Fruit fly (Drosophila melanogaster) whole organism, embryonic: Measurements from ENCODE around the gene CG13306.

Experiments used
- Bgb ChIP-seq: fragments of 200-800 bp; sonication (Bioruptor generic); IDR thresholded peaks from 2 replicates; pipeline ENCODE4 v1.3.6; 2022; ENCODE audit warnings: missing biosample characterization, missing genetic modification characterization; ENCODE audit not compliant: partially characterized antibody
- CG10209 ChIP-seq: fragments of 200-800 bp; sonication (Bioruptor generic); optimal IDR thresholded peaks from 3 replicates; lab custom pipeline; 2017; ENCODE audit warnings: missing biosample characterization, mild to moderate bottlenecking, missing genetic modification characterization, missing genetic modification reagents
- CG10431 ChIP-seq: fragments of 200-800 bp; sonication (Bioruptor generic); optimal IDR thresholded peaks from 3 replicates; lab custom pipeline; 2018; ENCODE audit warnings: missing biosample characterization, mild to moderate bottlenecking, missing genetic modification characterization
- CG10979 ChIP-seq: fragments of 200-800 bp; sonication (Bioruptor generic); optimal IDR thresholded peaks from 2 replicates; lab custom pipeline; 2018; ENCODE audit warnings: missing biosample characterization, mild to moderate bottlenecking, missing genetic modification characterization, moderate library complexity
- CG12219 ChIP-seq: fragments of 200-800 bp; sonication (Bioruptor generic); optimal IDR thresholded peaks from 3 replicates; lab custom pipeline; 2018; ENCODE audit warnings: missing biosample characterization, mild to moderate bottlenecking, missing genetic modification characterization
- CG12659 ChIP-seq: fragments of 200-800 bp; sonication (Bioruptor generic); optimal IDR thresholded peaks from 3 replicates; lab custom pipeline; 2017; ENCODE audit warnings: mild to moderate bottlenecking, missing biosample characterization, missing genetic modification reagents, missing genetic modification characterization
- CG13424 ChIP-seq: fragments of 200-800 bp; sonication (Bioruptor generic); optimal IDR thresholded peaks from 2 replicates; lab custom pipeline; 2019; ENCODE audit warnings: missing biosample characterization, mild to moderate bottlenecking, missing genetic modification characterization, moderate library complexity
- CG15269 ChIP-seq: fragments of 200-800 bp; sonication (Bioruptor generic); optimal IDR thresholded peaks from 2 replicates; lab custom pipeline; 2018; ENCODE audit warnings: missing biosample characterization, mild to moderate bottlenecking, missing genetic modification characterization, moderate library complexity
- CG1602 ChIP-seq: fragments of 200-800 bp; sonication (Bioruptor generic); optimal IDR thresholded peaks from 3 replicates; lab custom pipeline; 2016; ENCODE audit warnings: missing biosample characterization, missing genetic modification characterization
- CG16813 ChIP-seq: fragments of 200-800 bp; sonication (Bioruptor generic); IDR thresholded peaks from 3 replicates; pipeline ENCODE4 v1.3.6; 2022; ENCODE audit warnings: missing biosample characterization, missing genetic modification characterization; ENCODE audit not compliant: partially characterized antibody
- CG17359 ChIP-seq: fragments of 200-800 bp; sonication (Bioruptor generic); optimal IDR thresholded peaks from 3 replicates; lab custom pipeline; 2018; ENCODE audit warnings: missing biosample characterization, mild to moderate bottlenecking, missing genetic modification characterization, moderate library complexity
- CG17829 ChIP-seq: fragments of 200-800 bp; optimal IDR thresholded peaks from 2 replicates; lab custom pipeline; 2019; ENCODE audit warnings: missing biosample characterization, mild to moderate bottlenecking, missing genetic modification characterization, moderate library complexity
- CG3407 ChIP-seq: fragments of 200-800 bp; sonication (Bioruptor generic); optimal IDR thresholded peaks from 2 replicates; lab custom pipeline; 2018; ENCODE audit warnings: missing biosample characterization, mild to moderate bottlenecking, missing genetic modification characterization
- CG43689 ChIP-seq: fragments of 200-800 bp; sonication (Bioruptor generic); IDR thresholded peaks from 2 replicates; pipeline ENCODE4 v1.3.6; 2022; ENCODE audit warnings: missing biosample characterization, missing genetic modification characterization
- CG6272 ChIP-seq: fragments of 200-800 bp; sonication (Bioruptor generic); IDR thresholded peaks from 2 replicates; pipeline ENCODE4 v1.3.6; 2022; ENCODE audit warnings: missing biosample characterization, missing genetic modification characterization
- CG7357 ChIP-seq: fragments of 200-800 bp; sonication (Bioruptor generic); IDR thresholded peaks from 3 replicates; pipeline ENCODE4 v1.3.6; 2022; ENCODE audit warnings: missing biosample characterization, missing genetic modification characterization
- CG8089 ChIP-seq: fragments of 200-800 bp; sonication (Bioruptor generic); optimal IDR thresholded peaks from 3 replicates; lab custom pipeline; 2016; ENCODE audit warnings: missing biosample characterization, missing genetic modification characterization
- Dfd ChIP-seq, 2 experiments: fragments of >200 bp; optimal IDR thresholded peaks; 2 replicates each; lab custom pipeline; 2017; ENCODE audit warnings: missing biosample characterization in 2 of 2, missing genetic modification characterization in 2 of 2
- Gsc ChIP-seq: fragments of 200-800 bp; sonication (Bioruptor generic); IDR thresholded peaks from 2 replicates; pipeline ENCODE4 v1.3.6; 2022; ENCODE audit warnings: missing biosample characterization, missing genetic modification characterization
- Hr39 ChIP-seq: fragments of >200 bp; optimal IDR thresholded peaks from 2 replicates; lab custom pipeline; 2017
- Hsf ChIP-seq: fragments of 200-800 bp; sonication (Bioruptor generic); optimal IDR thresholded peaks from 3 replicates; lab custom pipeline; 2016; ENCODE audit warnings: missing biosample characterization, missing genetic modification characterization
- Max ChIP-seq: fragments of 200-800 bp; sonication (Bioruptor generic); optimal IDR thresholded peaks from 2 replicates; lab custom pipeline; 2016; ENCODE audit warnings: missing biosample characterization, mild to moderate bottlenecking, missing genetic modification characterization
- NC2α ChIP-seq: fragments of 200-800 bp; sonication (Bioruptor generic); optimal IDR thresholded peaks from 2 replicates; lab custom pipeline; 2016; ENCODE audit warnings: missing biosample characterization, missing genetic modification characterization
- NFAT ChIP-seq: fragments of 200-800 bp; sonication (Bioruptor generic); IDR thresholded peaks from 2 replicates; pipeline ENCODE4 v1.3.6; 2022; ENCODE audit warnings: missing biosample characterization, missing genetic modification characterization
- Nf-YC ChIP-seq: fragments of 200-800 bp; optimal IDR thresholded peaks from 3 replicates; lab custom pipeline; 2019; ENCODE audit warnings: missing biosample characterization, mild to moderate bottlenecking, missing genetic modification characterization, moderate library complexity
- Oaz ChIP-seq: fragments of 200-800 bp; sonication (Bioruptor generic); IDR thresholded peaks from 2 replicates; pipeline ENCODE4 v1.3.6; 2022; ENCODE audit warnings: missing biosample characterization, missing genetic modification characterization
- Pdp1 ChIP-seq, 2 experiments: fragments of 200-800 bp; sonication (Bioruptor generic); optimal IDR thresholded peaks; 3 replicates each; lab custom pipeline; 2016; ENCODE audit warnings: missing biosample characterization in 2 of 2, missing genetic modification characterization in 2 of 2, mild to moderate bottlenecking in 1 of 2, moderate library complexity in 1 of 2
- Ptx1 ChIP-seq: fragments of 200-800 bp; sonication (Bioruptor generic); IDR thresholded peaks from 2 replicates; pipeline ENCODE4 v1.3.6; 2022; ENCODE audit warnings: missing biosample characterization, missing genetic modification characterization
- ac ChIP-seq: fragments of 200-800 bp; sonication (Bioruptor generic); optimal IDR thresholded peaks from 3 replicates; lab custom pipeline; 2017; ENCODE audit warnings: missing biosample characterization, mild to moderate bottlenecking, missing genetic modification characterization
- ap ChIP-seq: fragments of 200-800 bp; sonication (Bioruptor generic); IDR thresholded peaks from 2 replicates; pipeline ENCODE4 v1.3.6; 2022; ENCODE audit warnings: missing biosample characterization, missing genetic modification characterization
- bcd ChIP-seq: fragments of 200-800 bp; sonication (Bioruptor generic); optimal IDR thresholded peaks from 2 replicates; lab custom pipeline; 2017; ENCODE audit warnings: missing biosample characterization, mild to moderate bottlenecking, missing genetic modification characterization
- ems ChIP-seq: fragments of 200-800 bp; sonication (Bioruptor generic); optimal IDR thresholded peaks from 3 replicates; lab custom pipeline; 2016; ENCODE audit warnings: missing biosample characterization, missing genetic modification characterization
- ewg ChIP-seq: fragments of 200-800 bp; sonication (Bioruptor generic); optimal IDR thresholded peaks from 3 replicates; lab custom pipeline; 2017; ENCODE audit warnings: mild to moderate bottlenecking, missing biosample characterization, missing genetic modification reagents, missing genetic modification characterization
- exex ChIP-seq: fragments of 200-800 bp; sonication (Bioruptor generic); optimal IDR thresholded peaks from 4 replicates; lab custom pipeline; 2018; ENCODE audit warnings: missing biosample characterization, mild to moderate bottlenecking, missing genetic modification characterization, moderate library complexity
- eyg ChIP-seq: fragments of 200-800 bp; sonication (Bioruptor generic); optimal IDR thresholded peaks from 3 replicates; lab custom pipeline; 2016; ENCODE audit warnings: missing biosample characterization, missing genetic modification characterization
- fru ChIP-seq: fragments of >200 bp; optimal IDR thresholded peaks from 2 replicates; lab custom pipeline; 2017
- gcm ChIP-seq: fragments of 200-800 bp; sonication (Bioruptor generic); optimal IDR thresholded peaks from 2 replicates; lab custom pipeline; 2019; ENCODE audit warnings: missing biosample characterization, mild to moderate bottlenecking, missing genetic modification characterization, moderate library complexity
- gsb-n ChIP-seq: fragments of 200-800 bp; sonication (Bioruptor generic); optimal IDR thresholded peaks from 3 replicates; lab custom pipeline; 2018; ENCODE audit warnings: missing biosample characterization, mild to moderate bottlenecking, missing genetic modification characterization
- lilli ChIP-seq: fragments of 200-800 bp; sonication (Bioruptor generic); optimal IDR thresholded peaks from 3 replicates; lab custom pipeline; 2016; ENCODE audit warnings: missing biosample characterization, missing genetic modification characterization
- mam ChIP-seq: fragments of 200-800 bp; sonication (Bioruptor generic); optimal IDR thresholded peaks from 3 replicates; lab custom pipeline; 2016; ENCODE audit warnings: missing biosample characterization, missing genetic modification characterization
- nmo ChIP-seq: fragments of 200-800 bp; sonication (Bioruptor generic); optimal IDR thresholded peaks from 2 replicates; lab custom pipeline; 2018; ENCODE audit warnings: missing biosample characterization, mild to moderate bottlenecking, missing genetic modification characterization, moderate library complexity
- pan ChIP-seq, 4 experiments: fragments of >200 bp in 3 of 4; fragments of 200-800 bp in 1 of 4; sonication (Bioruptor generic) in 1 of 4; optimal IDR thresholded peaks in 3 of 4; IDR thresholded peaks in 1 of 4; 2 replicates each; pipeline versions ENCODE4 v1.3.6 to Lab custom; 2017 to 2022; ENCODE audit warnings: missing biosample characterization in 2 of 4, missing genetic modification characterization in 2 of 4, mixed read lengths in 1 of 4
- prd ChIP-seq, 3 experiments: fragments of >200 bp in 2 of 3; fragments of 200-800 bp in 1 of 3; sonication (Bioruptor generic) in 1 of 3; optimal IDR thresholded peaks in 2 of 3; IDR thresholded peaks in 1 of 3; 2 replicates in 2 of 3; 3 replicates in 1 of 3; pipeline versions ENCODE4 v1.3.6 to Lab custom; 2017 to 2022; ENCODE audit warnings: missing biosample characterization in 1 of 3, missing genetic modification characterization in 1 of 3
- ranshi ChIP-seq: fragments of 200-800 bp; sonication (Bioruptor generic); IDR thresholded peaks from 2 replicates; pipeline ENCODE4 v1.3.6; 2022; ENCODE audit warnings: missing biosample characterization, missing genetic modification characterization
- rib ChIP-seq: fragments of 200-800 bp; sonication (Bioruptor generic); IDR thresholded peaks from 2 replicates; pipeline ENCODE4 v1.3.6; 2022; ENCODE audit warnings: missing biosample characterization, missing genetic modification characterization
- ro ChIP-seq: fragments of 200-800 bp; sonication (Bioruptor generic); IDR thresholded peaks from 2 replicates; pipeline ENCODE4 v1.3.6; 2022; ENCODE audit warnings: missing biosample characterization, missing genetic modification characterization
- sisA ChIP-seq: fragments of 200-800 bp; sonication (Bioruptor generic); IDR thresholded peaks from 2 replicates; pipeline ENCODE4 v1.3.6; 2022; ENCODE audit warnings: missing biosample characterization, missing genetic modification characterization
- slp2 ChIP-seq: fragments of 200-800 bp; sonication (Bioruptor generic); optimal IDR thresholded peaks from 2 replicates; lab custom pipeline; 2016; ENCODE audit warnings: missing biosample characterization, missing genetic modification characterization
- tio ChIP-seq: fragments of 200-800 bp; sonication (Bioruptor generic); optimal IDR thresholded peaks from 2 replicates; lab custom pipeline; 2017; ENCODE audit warnings: missing biosample characterization, missing genetic modification characterization, inconsistent platforms
- usp ChIP-seq: fragments of >200 bp; optimal IDR thresholded peaks from 2 replicates; lab custom pipeline; 2017; ENCODE audit warnings: missing biosample characterization, missing genetic modification characterization
- yki ChIP-seq: fragments of >200 bp; optimal IDR thresholded peaks from 3 replicates; lab custom pipeline; 2018

The CG13306 gene

dm6 chr3L:8721145-8721544, 28.4 kb downstream of the CG13306 start, which contains the start of the genes CG32022 and CG6511 (continued):
- peak; percentile 96 for TF ChIP-seq CG10431 (GFP tag; lab: Kevin White, UChicago)
- peak; percentile 97 for TF ChIP-seq CG10209
- peak; percentile 97 for TF ChIP-seq CG1602 (GFP tag; lab: Kevin White, UChicago)
- peak; percentile 97 for TF ChIP-seq slp2 (GFP tag; lab: Kevin White, UChicago)
- TF ChIP-seq CG8089 (GFP tag; lab: Kevin White, UChicago): peak; percentile 95
- TF ChIP-seq gcm (GFP tag; lab: Kevin White, UChicago): peak; percentile 95
- TF ChIP-seq yki (lab: Kevin White, UChicago): no peak
- peak; percentile 98 for TF ChIP-seq CG12659 (GFP tag; lab: Kevin White, UChicago)
- peak; percentile 98 for TF ChIP-seq Ptx1 (GFP tag; lab: Robert Waterston, UW)
- TF ChIP-seq CG6272: peak; percentile 97
- TF ChIP-seq nmo (GFP tag; lab: Kevin White, UChicago): peak; percentile 98
- peak; percentile 99 for TF ChIP-seq mam (GFP tag; lab: Kevin White, UChicago)
- peak; percentile 98 for TF ChIP-seq CG13424 (tag; lab: Kevin White, UChicago)
- peak; percentile 55 for TF ChIP-seq Hr39
- peak; percentile 92 for TF ChIP-seq CG3407 (GFP tag; lab: Kevin White, UChicago)
- TF ChIP-seq gsb-n (tag; lab: Kevin White, UChicago): peak; percentile 93
- peak; percentile 95 for TF ChIP-seq CG17359 (tag; lab: Kevin White, UChicago)
- peak; percentile 95 for TF ChIP-seq eyg (GFP tag; lab: Kevin White, UChicago)
- TF ChIP-seq Bgb (GFP tag; lab: Robert Waterston, UW): no peak
- TF ChIP-seq NFAT (GFP tag; lab: Robert Waterston, UW): peak; percentile 95
- peak; percentile 95 for TF ChIP-seq CG7357 (GFP tag; lab: Robert Waterston, UW)
- no peak for TF ChIP-seq exex (tag; lab: Kevin White, UChicago)
- TF ChIP-seq Pdp1 (GFP tag; optimal IDR thresholded peaks at IDR 0.05; lab: Kevin White, UChicago): peak; percentile 95 to 98
- no peak for TF ChIP-seq pan (optimal IDR thresholded peaks at IDR 0.05; lab: Kevin White, UChicago)
- TF ChIP-seq pan (GFP tag; optimal IDR thresholded peaks at IDR 0.05 in 1 of 2, IDR thresholded peaks at IDR 0.05 in 1 of 2): peak in 1 of 2 experiments; percentile 94
- TF ChIP-seq CG17829 (tag; lab: Kevin White, UChicago): peak; percentile 96
- TF ChIP-seq ems (GFP tag; lab: Kevin White, UChicago): peak; percentile 97
- TF ChIP-seq tio (GFP tag; lab: Kevin White, UChicago): peak; percentile 97
- peak; percentile 95 for TF ChIP-seq NC2α (GFP tag; lab: Kevin White, UChicago)
- peak; percentile 92 for TF ChIP-seq Oaz (GFP tag; lab: Robert Waterston, UW)
- no peak for TF ChIP-seq Dfd (GFP tag; optimal IDR thresholded peaks at IDR 0.05; lab: Kevin White, UChicago)
- TF ChIP-seq prd (optimal IDR thresholded peaks at IDR 0.05; lab: Kevin White, UChicago): no peak
- peak; percentile 98 for TF ChIP-seq prd (GFP tag; IDR thresholded peaks at IDR 0.05; lab: Robert Waterston, UW)
- TF ChIP-seq ap (GFP tag; lab: Robert Waterston, UW): peak; percentile 89
- TF ChIP-seq CG15269 (tag; lab: Kevin White, UChicago): peak; percentile 97
- no peak for TF ChIP-seq CG16813
- peak; percentile 98 for TF ChIP-seq bcd (GFP tag; lab: Kevin White, UChicago)
- peak; percentile 94 for TF ChIP-seq ewg (GFP tag; lab: Kevin White, UChicago)
- TF ChIP-seq usp (GFP tag; lab: Kevin White, UChicago): no peak
- TF ChIP-seq CG12219: peak; percentile 92
- peak; percentile 95 for TF ChIP-seq CG10979
- peak; percentile 91 for TF ChIP-seq ac (GFP tag; lab: Kevin White, UChicago)
- peak; percentile 94 for TF ChIP-seq Max (GFP tag; lab: Kevin White, UChicago)
- TF ChIP-seq CG43689 (GFP tag; lab: Robert Waterston, UW): peak; percentile 84
- peak; percentile 92 for TF ChIP-seq rib (GFP tag; lab: Robert Waterston, UW)
- peak; percentile 91 for TF ChIP-seq ro (GFP tag; lab: Robert Waterston, UW)
- no peak for TF ChIP-seq fru (lab: Kevin White, UChicago)
- TF ChIP-seq Nf-YC (tag; lab: Kevin White, UChicago): peak; percentile 92
- peak; percentile 99 for TF ChIP-seq lilli
- peak; percentile 88 for TF ChIP-seq Gsc
- TF ChIP-seq ranshi (GFP tag; lab: Robert Waterston, UW): peak; percentile 96
- peak; percentile 99 for TF ChIP-seq Hsf (GFP tag; lab: Kevin White, UChicago)
- TF ChIP-seq sisA (GFP tag; lab: Robert Waterston, UW): peak; percentile 97
